Fruit fly (Drosophila melanogaster) whole organism, embryonic: ENCODE results near the gene Spc25.

ENCODE experiments used
- Adf1 ChIP-seq: fragments of 200-800 bp; sonication (Bioruptor generic); IDR thresholded peaks from 2 replicates; pipeline ENCODE4 v1.3.6; 2022; ENCODE audit warnings: missing biosample characterization, missing genetic modification characterization
- Awh ChIP-seq: fragments of 200-800 bp; sonication (Bioruptor generic); IDR thresholded peaks from 2 replicates; pipeline ENCODE4, ENCODE4 v1.3.6; 2022; ENCODE audit warnings: missing biosample characterization, missing genetic modification characterization
- Bgb ChIP-seq: fragments of 200-800 bp; sonication (Bioruptor generic); IDR thresholded peaks from 2 replicates; pipeline ENCODE4 v1.3.6; 2022; ENCODE audit warnings: missing biosample characterization, missing genetic modification characterization; ENCODE audit not compliant: partially characterized antibody
- CG10267 ChIP-seq: fragments of 200-800 bp; sonication (Bioruptor generic); optimal IDR thresholded peaks from 2 replicates; lab custom pipeline; 2018; ENCODE audit warnings: missing biosample characterization, mild to moderate bottlenecking, missing genetic modification characterization, moderate library complexity
- CG10321 ChIP-seq: fragments of 200-800 bp; sonication (Bioruptor generic); IDR thresholded peaks from 2 replicates; pipeline ENCODE4 v1.3.6; 2022; ENCODE audit warnings: missing biosample characterization, missing genetic modification characterization
- CG12071 ChIP-seq: fragments of 200-800 bp; sonication (Bioruptor generic); optimal IDR thresholded peaks from 3 replicates; lab custom pipeline; 2018; ENCODE audit warnings: missing biosample characterization, mild to moderate bottlenecking, missing genetic modification characterization
- CG12104 ChIP-seq: fragments of 200-800 bp; sonication (Bioruptor generic); optimal IDR thresholded peaks from 3 replicates; lab custom pipeline; 2016; ENCODE audit warnings: missing biosample characterization, missing genetic modification characterization
- CG12391 ChIP-seq: fragments of 200-800 bp; sonication (Bioruptor generic); optimal IDR thresholded peaks from 3 replicates; lab custom pipeline; 2018; ENCODE audit warnings: missing biosample characterization, mild to moderate bottlenecking, missing genetic modification characterization, moderate library complexity
- CG13424 ChIP-seq: fragments of 200-800 bp; sonication (Bioruptor generic); optimal IDR thresholded peaks from 2 replicates; lab custom pipeline; 2019; ENCODE audit warnings: missing biosample characterization, mild to moderate bottlenecking, missing genetic modification characterization, moderate library complexity
- CG1602 ChIP-seq: fragments of 200-800 bp; sonication (Bioruptor generic); optimal IDR thresholded peaks from 3 replicates; lab custom pipeline; 2016; ENCODE audit warnings: missing biosample characterization, missing genetic modification characterization
- CG17829 ChIP-seq: fragments of 200-800 bp; optimal IDR thresholded peaks from 2 replicates; lab custom pipeline; 2019; ENCODE audit warnings: missing biosample characterization, mild to moderate bottlenecking, missing genetic modification characterization, moderate library complexity
- CG2116 ChIP-seq: fragments of 200-800 bp; sonication (Bioruptor generic); optimal IDR thresholded peaks from 3 replicates; lab custom pipeline; 2018; ENCODE audit warnings: missing biosample characterization, mild to moderate bottlenecking, missing genetic modification characterization
- CG2712 ChIP-seq: fragments of 200-800 bp; optimal IDR thresholded peaks from 3 replicates; lab custom pipeline; 2019; ENCODE audit warnings: missing biosample characterization, mild to moderate bottlenecking, missing genetic modification characterization, moderate library complexity
- CG30020 ChIP-seq: fragments of 200-800 bp; optimal IDR thresholded peaks from 2 replicates; lab custom pipeline; 2019; ENCODE audit warnings: missing biosample characterization, mild to moderate bottlenecking, missing genetic modification characterization, moderate library complexity
- CG34224 ChIP-seq: fragments of 200-800 bp; sonication (Bioruptor generic); IDR thresholded peaks from 3 replicates; pipeline ENCODE4 v1.3.6; 2022; ENCODE audit warnings: missing biosample characterization, missing genetic modification characterization; ENCODE audit not compliant: partially characterized antibody
- CG4360 ChIP-seq: fragments of 200-800 bp; sonication (Bioruptor generic); IDR thresholded peaks from 2 replicates; pipeline ENCODE4 v1.3.6; 2022; ENCODE audit warnings: missing biosample characterization, missing genetic modification characterization
- CG8478 ChIP-seq: fragments of >200 bp; optimal IDR thresholded peaks from 2 replicates; lab custom pipeline; 2018
- CTCF ChIP-seq: fragments of 200-800 bp; sonication (Bioruptor generic); optimal IDR thresholded peaks from 2 replicates; lab custom pipeline; 2017; ENCODE audit warnings: missing biosample characterization, mild to moderate bottlenecking, missing genetic modification characterization, moderate library complexity
- CrebB ChIP-seq: fragments of 200-800 bp; sonication (Bioruptor generic); optimal IDR thresholded peaks from 3 replicates; lab custom pipeline; 2018; ENCODE audit warnings: missing biosample characterization, mild to moderate bottlenecking, missing genetic modification characterization
- Dip2 ChIP-seq: fragments of 200-800 bp; sonication (Bioruptor generic); IDR thresholded peaks from 2 replicates; pipeline ENCODE4 v1.3.6; 2022; ENCODE audit warnings: missing biosample characterization, missing genetic modification characterization
- Dll ChIP-seq: fragments of 200-800 bp; sonication (Bioruptor generic); IDR thresholded peaks from 4 replicates; pipeline ENCODE4 v1.3.6; 2022; ENCODE audit warnings: missing biosample characterization, missing genetic modification characterization; ENCODE audit not compliant: partially characterized antibody
- Doc3 ChIP-seq: fragments of 200-800 bp; sonication (Bioruptor generic); IDR thresholded peaks from 3 replicates; pipeline ENCODE4 v1.3.6; 2022; ENCODE audit warnings: missing biosample characterization, missing genetic modification characterization; ENCODE audit not compliant: partially characterized antibody
- Dp ChIP-seq: fragments of 200-800 bp; sonication (Bioruptor generic); optimal IDR thresholded peaks from 2 replicates; lab custom pipeline; 2018; ENCODE audit warnings: missing biosample characterization, mild to moderate bottlenecking, missing genetic modification characterization, moderate library complexity
- E2f2 ChIP-seq: fragments of 200-800 bp; sonication (Bioruptor generic); IDR thresholded peaks from 2 replicates; pipeline ENCODE4 v1.3.6; 2022; ENCODE audit warnings: missing biosample characterization, missing genetic modification characterization
- HLHmδ ChIP-seq: fragments of 200-800 bp; sonication (Bioruptor generic); optimal IDR thresholded peaks from 2 replicates; lab custom pipeline; 2018; ENCODE audit warnings: missing biosample characterization, mild to moderate bottlenecking, missing genetic modification characterization, moderate library complexity
- Hey ChIP-seq: fragments of 200-800 bp; sonication (Bioruptor generic); optimal IDR thresholded peaks from 3 replicates; lab custom pipeline; 2018; ENCODE audit warnings: missing biosample characterization, mild to moderate bottlenecking, missing genetic modification characterization
- Hr78 ChIP-seq, 2 experiments: fragments of 200-800 bp in 1 of 2; fragments of >200 bp in 1 of 2; sonication (Bioruptor generic) in 1 of 2; optimal IDR thresholded peaks; 2 replicates each; lab custom pipeline; 2017 to 2019; ENCODE audit warnings: missing biosample characterization in 2 of 2, missing genetic modification characterization in 2 of 2, mild to moderate bottlenecking in 1 of 2, moderate library complexity in 1 of 2
- Lhr ChIP-seq: fragments of 200-800 bp; sonication (Bioruptor generic); optimal IDR thresholded peaks from 3 replicates; lab custom pipeline; 2017; ENCODE audit warnings: mild to moderate bottlenecking, missing biosample characterization, missing genetic modification reagents, missing genetic modification characterization
- MESR4 ChIP-seq: fragments of 200-800 bp; sonication (Bioruptor generic); optimal IDR thresholded peaks from 2 replicates; lab custom pipeline; 2018; ENCODE audit warnings: missing biosample characterization, mild to moderate bottlenecking, missing genetic modification characterization, moderate library complexity
- Myb ChIP-seq: fragments of 200-800 bp; sonication (Bioruptor generic); optimal IDR thresholded peaks from 2 replicates; lab custom pipeline; 2016; ENCODE audit warnings: missing biosample characterization, missing genetic modification characterization
- Poxn ChIP-seq: fragments of 200-800 bp; sonication (Bioruptor generic); IDR thresholded peaks from 2 replicates; pipeline ENCODE4 v1.3.6; 2022; ENCODE audit warnings: missing biosample characterization, missing genetic modification characterization
- Rx ChIP-seq: fragments of 200-800 bp; sonication (Bioruptor generic); IDR thresholded peaks from 2 replicates; pipeline ENCODE4 v1.3.6; 2022; ENCODE audit warnings: missing biosample characterization, missing genetic modification characterization
- bbx ChIP-seq: fragments of 200-800 bp; sonication (Bioruptor generic); IDR thresholded peaks from 2 replicates; pipeline ENCODE4 v1.3.6; 2022; ENCODE audit warnings: missing biosample characterization, missing genetic modification characterization; ENCODE audit not compliant: partially characterized antibody
- cg ChIP-seq: fragments of 200-800 bp; sonication (Bioruptor generic); optimal IDR thresholded peaks from 3 replicates; lab custom pipeline; 2019; ENCODE audit warnings: missing biosample characterization, mild to moderate bottlenecking, missing genetic modification characterization, moderate library complexity
- ci ChIP-seq: fragments of 200-800 bp; sonication (Bioruptor generic); IDR thresholded peaks from 3 replicates; pipeline ENCODE4 v1.3.6; 2022; ENCODE audit warnings: missing biosample characterization, missing genetic modification characterization
- esg ChIP-seq: fragments of 200-800 bp; sonication (Bioruptor generic); conservative IDR thresholded peaks from 2 replicates; pipeline ENCODE4 v1.3.6; 2022; ENCODE audit warnings: missing biosample characterization, missing genetic modification characterization
- gfzf ChIP-seq: fragments of 200-800 bp; sonication (Bioruptor generic); optimal IDR thresholded peaks from 2 replicates; lab custom pipeline; 2016; ENCODE audit warnings: missing biosample characterization, mild to moderate bottlenecking, missing genetic modification characterization, moderate library complexity
- hkb ChIP-seq, 2 experiments: fragments of 200-800 bp in 1 of 2; fragments of >200 bp in 1 of 2; sonication (Bioruptor generic) in 1 of 2; IDR thresholded peaks in 1 of 2; optimal IDR thresholded peaks in 1 of 2; 2 replicates each; pipeline versions ENCODE4 v1.3.6 to Lab custom; 2017 to 2022; ENCODE audit warnings: missing biosample characterization in 1 of 2, missing genetic modification characterization in 1 of 2
- nmo ChIP-seq: fragments of 200-800 bp; sonication (Bioruptor generic); optimal IDR thresholded peaks from 2 replicates; lab custom pipeline; 2018; ENCODE audit warnings: missing biosample characterization, mild to moderate bottlenecking, missing genetic modification characterization, moderate library complexity
- phol ChIP-seq: fragments of 200-800 bp; sonication (Bioruptor generic); optimal IDR thresholded peaks from 3 replicates; lab custom pipeline; 2018; ENCODE audit warnings: missing biosample characterization, mild to moderate bottlenecking, missing genetic modification characterization, moderate library complexity
- pzg ChIP-seq: fragments of 200-800 bp; sonication (Bioruptor generic); optimal IDR thresholded peaks from 3 replicates; lab custom pipeline; 2018; ENCODE audit warnings: missing biosample characterization, mild to moderate bottlenecking, missing genetic modification characterization, moderate library complexity
- seq ChIP-seq: fragments of 200-800 bp; sonication (Bioruptor generic); IDR thresholded peaks from 2 replicates; pipeline ENCODE4 v1.3.6; 2022; ENCODE audit warnings: missing biosample characterization, missing genetic modification characterization
- tap ChIP-seq: fragments of 200-800 bp; optimal IDR thresholded peaks from 3 replicates; lab custom pipeline; 2019; ENCODE audit warnings: missing biosample characterization, mild to moderate bottlenecking, missing genetic modification characterization, moderate library complexity
- tin ChIP-seq: fragments of 200-800 bp; sonication (Bioruptor generic); optimal IDR thresholded peaks from 3 replicates; lab custom pipeline; 2016; ENCODE audit warnings: missing biosample characterization, missing genetic modification characterization
- tna ChIP-seq: fragments of 200-800 bp; sonication (Bioruptor generic); IDR thresholded peaks from 2 replicates; pipeline ENCODE4 v1.3.6; 2022; ENCODE audit warnings: missing biosample characterization, missing genetic modification characterization; ENCODE audit not compliant: partially characterized antibody
- zf30C ChIP-seq: fragments of 200-800 bp; sonication (Bioruptor generic); optimal IDR thresholded peaks from 3 replicates; lab custom pipeline; 2018; ENCODE audit warnings: missing biosample characterization, mild to moderate bottlenecking, missing genetic modification characterization
- zfh1 ChIP-seq: fragments of 200-800 bp; sonication (Bioruptor generic); IDR thresholded peaks from 3 replicates; pipeline ENCODE4 v1.3.6; 2022; ENCODE audit warnings: missing biosample characterization, missing genetic modification characterization

The Spc25 gene

DNA sequence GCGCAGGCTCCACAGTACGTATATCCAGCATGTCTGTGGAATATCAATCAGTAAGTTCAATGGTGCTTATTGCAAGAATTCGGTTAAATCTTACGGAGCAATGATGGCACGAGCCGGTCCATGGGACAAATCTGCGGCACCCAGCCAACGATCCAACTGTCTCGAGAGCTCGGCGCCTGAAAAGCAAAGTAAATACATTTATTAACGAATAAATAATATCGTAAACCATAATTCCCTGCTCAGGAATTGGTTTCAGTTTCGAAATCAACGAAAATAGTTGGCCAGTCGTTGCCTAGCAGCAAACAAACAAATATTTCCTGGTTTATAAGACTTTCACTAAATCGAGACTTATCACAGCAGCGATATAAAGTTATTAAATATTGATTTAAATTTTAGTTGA, 48.0 kb downstream of the Spc25 start, which contains the start of gene CG11656 (continued):
- no peak for TF ChIP-seq CG13424 (tag; lab: Kevin White, UChicago)
- no peak for TF ChIP-seq Hr78 (GFP tag; optimal IDR thresholded peaks at IDR 0.05; lab: Kevin White, UChicago)
- no peak for TF ChIP-seq Doc3
- TF ChIP-seq Rx (GFP tag; lab: Robert Waterston, UW) = no peak
- TF ChIP-seq tin (GFP tag; lab: Kevin White, UChicago) = no peak
- TF ChIP-seq E2f2 = no peak

DNA sequence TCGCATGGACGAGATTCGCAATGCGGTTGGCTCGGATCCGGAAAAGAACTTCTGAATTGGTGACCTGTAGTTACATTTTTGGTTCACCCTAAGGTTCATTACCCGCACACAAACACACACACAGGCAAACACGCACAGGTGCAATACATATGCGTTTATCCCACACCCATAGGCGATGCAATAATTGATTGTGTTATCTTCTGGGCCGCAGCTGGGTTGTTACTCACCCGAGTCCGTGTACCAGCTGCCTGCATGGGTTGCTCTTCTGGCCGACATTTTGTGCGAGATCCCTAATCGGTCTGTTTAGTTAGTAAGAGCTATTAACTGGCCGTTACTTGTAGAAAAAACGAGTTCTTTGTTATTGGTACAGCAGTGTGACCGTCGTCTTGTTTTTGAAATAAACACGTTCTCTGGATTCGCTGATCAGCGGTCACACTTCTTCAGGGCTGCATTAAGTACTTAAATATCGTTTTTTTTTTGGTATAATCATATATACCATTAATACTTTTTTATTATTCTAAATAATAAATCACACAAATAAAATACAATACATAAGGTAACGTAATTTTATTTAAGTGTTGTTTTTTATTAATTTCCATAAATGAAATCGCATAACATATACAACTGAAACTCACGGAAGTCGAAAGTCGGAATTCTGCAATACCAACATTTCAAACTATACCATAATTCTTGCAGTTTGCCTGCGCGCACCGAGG, 49.5 kb downstream of the Spc25 start, which contains the start of gene CG8031:
CG8031 (minus strand) TSS at position 406 of the 716 bp plus-strand sequence.
- no peak for TF ChIP-seq esg (GFP tag; lab: Robert Waterston, UW)
- no peak for TF ChIP-seq tap
- no peak for TF ChIP-seq Hey
- TF ChIP-seq Adf1 (GFP tag; lab: Robert Waterston, UW) = no peak
- TF ChIP-seq CTCF (GFP tag; lab: Kevin White, UChicago) = no peak
- TF ChIP-seq nmo = peak; percentile 68
- peak; percentile 35 for TF ChIP-seq Myb (GFP tag; lab: Kevin White, UChicago)
- no peak for TF ChIP-seq zf30C
- TF ChIP-seq gfzf (GFP tag; lab: Kevin White, UChicago) = peak; percentile 82
- TF ChIP-seq hkb (optimal IDR thresholded peaks at IDR 0.05; lab: Kevin White, UChicago) = peak; percentile 24
- peak; percentile 29 for TF ChIP-seq hkb (GFP tag; IDR thresholded peaks at IDR 0.05; lab: Robert Waterston, UW)
- 0 out of 3 replicates have a peak, but pooled peaks have one; percentile 5 for TF ChIP-seq ci (GFP tag; lab: Robert Waterston, UW)
- no peak for TF ChIP-seq CG12071
- TF ChIP-seq Lhr (GFP tag; lab: Kevin White, UChicago) = peak; percentile 78
- TF ChIP-seq CG4360 (GFP tag; lab: Robert Waterston, UW) = no peak
- no peak for TF ChIP-seq Dip2 (GFP tag; lab: Robert Waterston, UW)
- peak; percentile 52 for TF ChIP-seq Dp (GFP tag; lab: Kevin White, UChicago)
- TF ChIP-seq Dll (GFP tag; lab: Robert Waterston, UW) = 0 out of 4 replicates have a peak, but pooled peaks have one; percentile 17
- TF ChIP-seq CG30020 (tag; lab: Kevin White, UChicago) = peak; percentile 27
- peak; percentile 60 for TF ChIP-seq CG10267
- TF ChIP-seq CG1602 = no peak
- TF ChIP-seq CG12391 (tag; lab: Kevin White, UChicago) = peak; percentile 41
- 0 out of 2 replicates have a peak, but pooled peaks have one; percentile 9 for TF ChIP-seq seq
- TF ChIP-seq pzg (GFP tag; lab: Kevin White, UChicago) = peak; percentile 62
- 0 out of 2 replicates have a peak, but pooled peaks have one; percentile 17 for TF ChIP-seq Bgb (GFP tag; lab: Robert Waterston, UW)
- TF ChIP-seq MESR4 (GFP tag; lab: Kevin White, UChicago) = peak; percentile 97
- peak; percentile 14 for TF ChIP-seq CG12104
- peak; percentile 7 for TF ChIP-seq CG17829 (tag; lab: Kevin White, UChicago)
- TF ChIP-seq cg (GFP tag; lab: Kevin White, UChicago) = peak; percentile 97
- TF ChIP-seq CG10321 (GFP tag; lab: Robert Waterston, UW) = 0 out of 2 replicates have a peak, but pooled peaks have one; percentile 16
- TF ChIP-seq phol (tag; lab: Kevin White, UChicago) = no peak
- TF ChIP-seq HLHmδ (GFP tag; lab: Kevin White, UChicago) = no peak
- peak; percentile 70 for TF ChIP-seq CG2116
- TF ChIP-seq zfh1 (GFP tag; lab: Robert Waterston, UW) = 0 out of 3 replicates have a peak, but pooled peaks have one; percentile 16
- peak; percentile 32; the same call in 1 of the 2 replicates for TF ChIP-seq bbx (GFP tag; lab: Robert Waterston, UW)
- TF ChIP-seq CG2712 = peak; percentile 17
- TF ChIP-seq CG34224 (GFP tag; lab: Robert Waterston, UW) = peak; percentile 28; the same call in 2 of the 3 replicates
- TF ChIP-seq Awh (GFP tag; lab: Robert Waterston, UW) = no peak
- no peak for TF ChIP-seq tna (GFP tag; lab: Robert Waterston, UW)
- peak; percentile 21 for TF ChIP-seq CG8478 (lab: Kevin White, UChicago)
- no peak for TF ChIP-seq Poxn
- TF ChIP-seq CrebB (tag; lab: Kevin White, UChicago) = no peak
